Worm (Caenorhabditis elegans) whole organism, midembryonic: Measurements from ENCODE around the gene clec-71.
"Not testable (repeated sequence)": the region's sequence is repeated elsewhere in the genome, so short reads cannot be mapped to it uniquely, and the experiment has no call there.

ENCODE experiments used
- T22C8.4 ChIP-seq: fragments of 200-800 bp; sonication (Bioruptor generic); IDR thresholded peaks from 2 replicates; pipeline ENCODE4 v1.3.6; 2022; ENCODE audit warnings: missing genetic modification characterization, missing compliant biosample characterization
- cog-1 ChIP-seq: sonication (generic microtip); optimal IDR thresholded peaks from 2 replicates; lab custom pipeline; 2016; ENCODE audit warnings: missing genetic modification characterization, missing compliant biosample characterization
- flt-1 ChIP-seq: fragments of 200-800 bp; sonication (Bioruptor generic); IDR thresholded peaks from 2 replicates; pipeline ENCODE4 v1.3.6; 2022; ENCODE audit warnings: missing genetic modification characterization, missing compliant biosample characterization
- klf-2 ChIP-seq: fragments of 200-800 bp; sonication (Bioruptor generic); conservative IDR thresholded peaks from 2 replicates; pipeline ENCODE4 v1.3.6; 2022; ENCODE audit warnings: missing genetic modification reagents, missing genetic modification characterization, missing compliant biosample characterization
- med-1 ChIP-seq: sonication (generic microtip); optimal IDR thresholded peaks from 2 replicates; lab custom pipeline; 2017; ENCODE audit warnings: missing genetic modification characterization, mild to moderate bottlenecking, missing compliant biosample characterization, antibody characterized with exemption, missing genetic modification reagents; ENCODE audit not compliant: insufficient read depth
- ref-1 ChIP-seq: fragments of 200-800 bp; sonication (Bioruptor generic); conservative IDR thresholded peaks from 2 replicates; pipeline ENCODE4 v1.3.6; 2022; ENCODE audit warnings: missing genetic modification reagents, missing genetic modification characterization, missing compliant biosample characterization
- tab-1 ChIP-seq: fragments of 200-800 bp; sonication (Bioruptor generic); IDR thresholded peaks from 2 replicates; pipeline ENCODE4 v1.3.6; 2022; ENCODE audit warnings: missing genetic modification characterization, missing compliant biosample characterization
- ztf-23 ChIP-seq: fragments of 200-800 bp; sonication (Bioruptor generic); IDR thresholded peaks from 2 replicates; pipeline ENCODE4 v1.3.6; 2022; ENCODE audit warnings: missing genetic modification reagents, missing genetic modification characterization, missing compliant biosample characterization
- ztf-29 ChIP-seq: fragments of 200-800 bp; sonication (Bioruptor generic); IDR thresholded peaks from 2 replicates; pipeline ENCODE4 v1.3.6; 2022; ENCODE audit warnings: missing genetic modification reagents, missing genetic modification characterization, missing compliant biosample characterization

The clec-71 gene

DNA sequence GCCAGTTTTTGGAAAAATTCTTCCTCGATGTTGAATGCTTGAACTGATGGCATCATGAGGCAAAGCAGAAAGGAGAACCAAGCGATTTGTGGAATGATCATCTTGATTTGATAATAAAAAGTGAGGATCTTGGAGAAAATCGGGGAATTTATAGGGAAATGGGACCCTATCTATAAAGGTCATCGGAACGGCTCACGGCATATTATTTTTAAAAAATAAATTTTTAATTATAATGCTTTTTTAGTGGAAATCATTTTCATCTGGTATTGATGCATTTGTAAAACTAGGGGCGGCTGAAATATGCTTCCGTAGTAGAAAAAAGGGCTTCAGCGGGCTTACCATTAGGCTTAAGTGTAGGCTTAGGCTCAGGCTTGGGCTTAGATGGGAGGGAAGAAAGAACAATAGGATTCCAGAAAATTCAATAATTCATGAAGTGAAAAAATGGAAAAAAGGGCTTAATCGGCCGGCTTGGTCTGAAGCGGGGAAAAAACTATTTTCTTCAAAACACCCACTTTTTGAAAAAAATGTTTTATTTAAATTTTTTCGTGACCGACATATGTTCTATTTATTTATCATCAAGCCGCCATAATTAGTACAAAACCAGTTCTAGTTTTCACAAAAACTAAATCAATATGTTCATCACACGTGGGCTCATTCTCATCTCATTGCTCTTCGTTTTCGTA lies 29.6 kb upstream of the clec-71 start, which contains the start of the genes F56D6.22 and F56D6.12:
F56D6.22 (minus strand) TSS at position 101 of the 683 bp plus-strand sequence.
F56D6.12 (plus strand) TSS at position 633 of the 683 bp plus-strand sequence.
- no peak for TF ChIP-seq ref-1 (GFP tag; lab: Robert Waterston, UW)
- no peak for TF ChIP-seq ztf-23 (GFP tag; lab: Robert Waterston, UW)
- no peak for TF ChIP-seq T22C8.4 (GFP tag; lab: Robert Waterston, UW)
- no peak for TF ChIP-seq med-1 (GFP tag; lab: Kevin White, UChicago)
- TF ChIP-seq tab-1 (GFP tag; lab: Robert Waterston, UW) = no peak
- no peak for TF ChIP-seq klf-2 (GFP tag; lab: Robert Waterston, UW)
- no peak for TF ChIP-seq cog-1
- TF ChIP-seq flt-1 (GFP tag; lab: Robert Waterston, UW) = no peak
- no peak for TF ChIP-seq ztf-29 (GFP tag; lab: Robert Waterston, UW)

DNA sequence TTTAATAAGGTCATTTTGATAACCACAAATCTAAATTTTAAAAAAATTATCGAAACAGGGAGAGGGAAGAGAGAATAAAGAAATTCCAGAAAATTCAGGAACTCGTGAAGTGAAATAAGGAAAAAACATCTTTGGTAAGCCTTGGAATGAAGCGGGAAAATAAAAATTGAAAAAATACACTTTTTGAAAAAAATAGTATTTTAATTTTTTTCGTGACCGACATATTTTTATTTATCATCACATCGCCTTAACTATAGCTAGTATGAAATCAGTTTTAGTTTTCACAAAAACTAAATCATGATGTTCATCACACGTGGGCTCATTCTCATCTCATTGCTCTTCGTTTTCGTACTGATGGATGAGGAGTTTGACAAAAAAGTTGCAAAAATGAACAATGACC lies 28.1 kb upstream of the clec-71 start, which contains the start of gene F56D6.13:
F56D6.13 (plus strand) TSS at position 301 of the 400 bp plus-strand sequence.
- TF ChIP-seq tab-1 (GFP tag; lab: Robert Waterston, UW) (no peak), ztf-23 (GFP tag; lab: Robert Waterston, UW) (no peak), T22C8.4 (GFP tag; lab: Robert Waterston, UW) (no peak), ref-1 (GFP tag; lab: Robert Waterston, UW) (no peak), cog-1 (no peak)

DNA sequence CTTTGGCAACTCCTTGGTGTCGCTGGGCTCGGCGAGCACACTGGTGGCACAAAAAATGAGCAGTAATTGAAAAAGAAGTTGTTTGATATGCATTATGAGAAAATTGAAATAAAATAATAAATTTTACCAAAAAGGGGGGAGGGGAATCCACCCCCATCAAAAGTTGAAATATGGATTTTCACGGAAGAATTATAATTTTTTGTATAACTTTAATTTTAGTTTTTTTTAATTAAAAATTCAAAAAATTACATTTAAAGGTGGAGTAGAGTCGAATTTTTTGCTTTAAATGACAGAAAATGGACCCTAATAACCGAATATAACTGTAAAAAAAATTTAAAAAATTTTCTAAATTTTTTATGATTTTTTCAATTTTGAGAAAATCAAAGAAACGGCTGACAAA lies 25.4 kb upstream of the clec-71 start, which contains the start of gene F56D6.18:
F56D6.18 (minus strand) TSS at position 101 of the 400 bp plus-strand sequence.
- TF ChIP-seq klf-2 (GFP tag; lab: Robert Waterston, UW); ztf-29 (GFP tag; lab: Robert Waterston, UW); med-1 (GFP tag; lab: Kevin White, UChicago): not testable (repeated sequence)

DNA sequence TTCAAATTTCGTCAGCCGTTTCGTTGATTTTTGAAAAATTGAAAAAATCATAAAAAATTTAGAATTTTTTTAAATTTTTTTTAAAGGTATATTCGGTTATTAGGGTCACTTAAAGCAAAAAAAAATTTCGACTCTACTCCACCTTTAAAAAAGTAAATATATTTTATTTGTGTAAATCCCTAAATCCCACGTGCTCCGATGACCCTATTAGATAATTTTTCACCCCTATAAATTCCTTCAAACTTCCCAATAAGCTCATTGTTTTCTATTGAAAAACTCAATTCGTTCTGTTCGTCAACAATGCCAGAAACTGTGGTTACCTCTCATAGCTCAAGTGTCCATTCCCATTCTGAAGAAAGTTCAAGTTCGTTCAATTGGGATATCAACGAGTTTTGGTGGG lies 24.7 kb upstream of the clec-71 start, which contains the start of gene F56D6.20:
F56D6.20 (plus strand) TSS at position 301 of the 400 bp plus-strand sequence.
- TF ChIP-seq klf-2 (GFP tag; lab: Robert Waterston, UW) (no peak), T22C8.4 (GFP tag; lab: Robert Waterston, UW) (no peak), ztf-29 (GFP tag; lab: Robert Waterston, UW) (no peak)

DNA sequence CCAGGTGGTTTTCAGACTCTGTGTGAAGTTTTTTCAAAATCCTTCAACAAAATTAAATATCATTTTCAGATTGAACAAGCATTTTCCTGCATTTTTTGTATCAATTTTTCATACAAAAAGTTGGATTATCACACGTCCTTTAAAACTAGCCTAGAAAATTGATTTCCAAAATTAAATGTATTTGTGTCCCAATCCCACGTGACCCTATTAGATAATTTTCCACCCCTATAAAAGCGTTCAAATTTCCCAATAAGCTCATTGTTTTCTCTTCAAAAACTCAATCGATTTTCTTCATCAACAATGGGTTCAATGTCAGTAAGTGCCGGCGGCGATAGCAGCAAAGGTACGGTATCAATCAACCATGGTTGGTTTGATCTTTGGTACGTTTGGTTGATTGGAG lies 22.8 kb upstream of the clec-71 start, which contains the start of gene F56D6.19:
F56D6.19 (plus strand) TSS at position 301 of the 400 bp plus-strand sequence.
- TF ChIP-seq cog-1 (no peak), ztf-23 (GFP tag; lab: Robert Waterston, UW) (no peak), tab-1 (GFP tag; lab: Robert Waterston, UW) (no peak), med-1 (GFP tag; lab: Kevin White, UChicago) (no peak), T22C8.4 (GFP tag; lab: Robert Waterston, UW) (no peak), ref-1 (GFP tag; lab: Robert Waterston, UW) (no peak), flt-1 (GFP tag; lab: Robert Waterston, UW) (no peak), ztf-29 (GFP tag; lab: Robert Waterston, UW) (no peak), klf-2 (GFP tag; lab: Robert Waterston, UW) (no peak)

DNA sequence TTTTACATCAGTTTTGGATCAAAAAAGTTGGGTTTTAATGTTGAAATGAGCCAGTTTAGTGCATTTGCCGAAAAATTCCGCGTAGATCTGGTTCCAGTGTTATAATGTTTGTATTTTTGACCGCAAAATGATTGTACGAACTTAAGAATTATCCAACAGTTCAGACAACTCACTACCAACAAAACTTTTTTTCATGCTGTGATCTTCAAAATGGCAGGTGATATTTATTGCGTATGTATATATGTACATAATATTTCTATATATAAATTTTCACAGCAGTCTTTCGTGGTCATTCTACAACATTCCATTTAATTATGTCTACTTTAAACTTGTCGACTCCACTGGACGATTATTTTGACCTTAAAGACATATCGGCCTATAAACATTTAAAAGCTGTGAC lies 22.0 kb upstream of the clec-71 start, which contains the start of gene srz-20:
srz-20 (plus strand) TSS at position 301 of the 400 bp plus-strand sequence.
- TF ChIP-seq klf-2 (GFP tag; lab: Robert Waterston, UW) (no peak), med-1 (GFP tag; lab: Kevin White, UChicago) (no peak), ztf-23 (GFP tag; lab: Robert Waterston, UW) (no peak), tab-1 (GFP tag; lab: Robert Waterston, UW) (no peak), flt-1 (GFP tag; lab: Robert Waterston, UW) (no peak), T22C8.4 (GFP tag; lab: Robert Waterston, UW) (no peak), ref-1 (GFP tag; lab: Robert Waterston, UW) (no peak), ztf-29 (GFP tag; lab: Robert Waterston, UW) (no peak), cog-1 (no peak)

DNA sequence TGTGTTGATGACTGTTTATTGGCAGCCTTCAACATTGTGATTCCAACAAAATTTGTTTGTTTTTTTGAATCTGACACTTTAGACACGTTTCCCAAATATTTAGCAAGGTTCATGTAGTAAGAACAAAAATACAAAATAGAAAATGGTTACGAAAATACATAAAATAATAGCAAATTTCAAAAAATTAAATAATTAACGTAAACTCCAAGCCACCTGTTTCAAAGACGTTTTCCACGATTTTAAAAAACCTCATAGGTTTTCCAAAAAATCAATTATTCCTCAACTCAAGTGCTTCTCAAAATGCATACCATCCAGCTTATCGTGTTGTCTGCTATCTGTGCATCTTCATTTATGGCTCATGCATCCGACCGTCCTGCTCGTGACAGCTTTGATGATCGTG lies 19.9 kb upstream of the clec-71 start, which contains the start of gene F56D6.14:
F56D6.14 (plus strand) TSS at position 301 of the 400 bp plus-strand sequence.
- TF ChIP-seq klf-2 (GFP tag; lab: Robert Waterston, UW) (no peak), cog-1 (no peak), ref-1 (GFP tag; lab: Robert Waterston, UW) (no peak), flt-1 (GFP tag; lab: Robert Waterston, UW) (no peak), T22C8.4 (GFP tag; lab: Robert Waterston, UW) (no peak), ztf-23 (GFP tag; lab: Robert Waterston, UW) (no peak), med-1 (GFP tag; lab: Kevin White, UChicago) (no peak), ztf-29 (GFP tag; lab: Robert Waterston, UW) (no peak), tab-1 (GFP tag; lab: Robert Waterston, UW) (no peak)

DNA sequence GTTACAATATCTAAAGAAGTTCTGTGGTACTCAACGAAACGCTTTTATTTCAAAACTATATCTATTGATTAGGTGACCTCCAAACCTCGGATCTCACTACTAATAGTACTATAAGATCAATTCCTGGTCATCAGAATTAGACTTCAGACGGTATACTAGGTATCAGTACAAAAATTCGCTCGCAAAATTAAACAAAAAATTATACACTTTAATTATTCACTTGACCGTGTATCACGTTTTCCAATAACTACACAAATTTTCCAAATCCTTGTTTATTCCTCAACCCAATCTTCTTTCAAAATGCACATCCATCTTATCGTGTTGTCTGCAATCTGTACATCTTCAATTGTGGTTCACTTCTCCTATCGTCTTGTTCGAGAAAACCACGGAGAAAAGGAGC lies 19.1 kb upstream of the clec-71 start, which contains the start of gene F56D6.23:
F56D6.23 (plus strand) TSS at position 301 of the 400 bp plus-strand sequence.
- TF ChIP-seq med-1 (GFP tag; lab: Kevin White, UChicago) (no peak), T22C8.4 (GFP tag; lab: Robert Waterston, UW) (no peak), cog-1 (no peak), klf-2 (GFP tag; lab: Robert Waterston, UW) (no peak), ztf-23 (GFP tag; lab: Robert Waterston, UW) (no peak), ztf-29 (GFP tag; lab: Robert Waterston, UW) (no peak), ref-1 (GFP tag; lab: Robert Waterston, UW) (no peak), flt-1 (GFP tag; lab: Robert Waterston, UW) (no peak), tab-1 (GFP tag; lab: Robert Waterston, UW) (no peak)

DNA sequence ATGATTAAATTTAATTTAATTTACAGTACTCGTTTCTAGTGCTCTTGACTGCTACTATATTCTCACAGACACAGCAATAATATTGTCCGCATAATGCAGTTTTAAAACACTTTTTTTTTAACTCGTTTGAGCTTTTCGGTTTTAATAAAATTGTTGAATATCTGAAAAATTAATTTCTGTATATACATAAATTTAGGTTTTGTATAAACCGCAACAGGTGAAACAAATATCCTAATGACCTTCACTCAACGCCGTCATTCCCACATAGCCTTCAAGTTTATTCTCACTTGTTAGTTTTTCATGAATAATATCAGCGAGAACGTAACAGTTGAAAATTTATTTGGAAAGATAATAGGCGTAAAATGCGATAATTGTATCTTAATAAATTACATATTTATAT lies 17.8 kb upstream of the clec-71 start, which contains the start of gene srz-19:
srz-19 (plus strand) TSS at position 301 of the 400 bp plus-strand sequence.
- TF ChIP-seq cog-1 = no peak
- TF ChIP-seq T22C8.4 (GFP tag; lab: Robert Waterston, UW) = no peak
- no peak for TF ChIP-seq ztf-23 (GFP tag; lab: Robert Waterston, UW)
- no peak for TF ChIP-seq ref-1 (GFP tag; lab: Robert Waterston, UW)
- no peak for TF ChIP-seq ztf-29 (GFP tag; lab: Robert Waterston, UW)
- no peak for TF ChIP-seq klf-2 (GFP tag; lab: Robert Waterston, UW)
- no peak for TF ChIP-seq tab-1 (GFP tag; lab: Robert Waterston, UW)
- TF ChIP-seq med-1 (GFP tag; lab: Kevin White, UChicago) = no peak
- TF ChIP-seq flt-1 (GFP tag; lab: Robert Waterston, UW) = no peak
